Worm (Caenorhabditis elegans) whole organism, midembryonic: Measurements from ENCODE around the gene mrpl-42.

ENCODE experiments used
- T22C8.4 ChIP-seq: fragments of 200-800 bp; sonication (Bioruptor generic); IDR thresholded peaks from 2 replicates; pipeline ENCODE4 v1.3.6; 2022; ENCODE audit warnings: missing genetic modification characterization, missing compliant biosample characterization
- cog-1 ChIP-seq: sonication (generic microtip); optimal IDR thresholded peaks from 2 replicates; lab custom pipeline; 2016; ENCODE audit warnings: missing genetic modification characterization, missing compliant biosample characterization
- flt-1 ChIP-seq: fragments of 200-800 bp; sonication (Bioruptor generic); IDR thresholded peaks from 2 replicates; pipeline ENCODE4 v1.3.6; 2022; ENCODE audit warnings: missing genetic modification characterization, missing compliant biosample characterization
- klf-2 ChIP-seq: fragments of 200-800 bp; sonication (Bioruptor generic); conservative IDR thresholded peaks from 2 replicates; pipeline ENCODE4 v1.3.6; 2022; ENCODE audit warnings: missing genetic modification reagents, missing genetic modification characterization, missing compliant biosample characterization
- med-1 ChIP-seq: sonication (generic microtip); optimal IDR thresholded peaks from 2 replicates; lab custom pipeline; 2017; ENCODE audit warnings: missing genetic modification characterization, mild to moderate bottlenecking, missing compliant biosample characterization, antibody characterized with exemption, missing genetic modification reagents; ENCODE audit not compliant: insufficient read depth
- ref-1 ChIP-seq: fragments of 200-800 bp; sonication (Bioruptor generic); conservative IDR thresholded peaks from 2 replicates; pipeline ENCODE4 v1.3.6; 2022; ENCODE audit warnings: missing genetic modification reagents, missing genetic modification characterization, missing compliant biosample characterization
- tab-1 ChIP-seq: fragments of 200-800 bp; sonication (Bioruptor generic); IDR thresholded peaks from 2 replicates; pipeline ENCODE4 v1.3.6; 2022; ENCODE audit warnings: missing genetic modification characterization, missing compliant biosample characterization
- ztf-23 ChIP-seq: fragments of 200-800 bp; sonication (Bioruptor generic); IDR thresholded peaks from 2 replicates; pipeline ENCODE4 v1.3.6; 2022; ENCODE audit warnings: missing genetic modification reagents, missing genetic modification characterization, missing compliant biosample characterization
- ztf-29 ChIP-seq: fragments of 200-800 bp; sonication (Bioruptor generic); IDR thresholded peaks from 2 replicates; pipeline ENCODE4 v1.3.6; 2022; ENCODE audit warnings: missing genetic modification reagents, missing genetic modification characterization, missing compliant biosample characterization

ce11 chrIV:9045252-9045651 lies 49.0 kb downstream of the mrpl-42 start, which contains the start of gene Y73F4A.1:
- no peak for TF ChIP-seq T22C8.4 (GFP tag; lab: Robert Waterston, UW)
- TF ChIP-seq cog-1 (tag; lab: Kevin White, UChicago), result no peak
- no peak for TF ChIP-seq flt-1 (GFP tag; lab: Robert Waterston, UW)
- no peak for TF ChIP-seq med-1 (GFP tag; lab: Kevin White, UChicago)
- TF ChIP-seq ztf-23 (GFP tag; lab: Robert Waterston, UW), result no peak
- TF ChIP-seq ztf-29 (GFP tag; lab: Robert Waterston, UW), result no peak
- TF ChIP-seq tab-1 (GFP tag; lab: Robert Waterston, UW), result no peak
- no peak for TF ChIP-seq ref-1 (GFP tag; lab: Robert Waterston, UW)
- no peak for TF ChIP-seq klf-2 (GFP tag; lab: Robert Waterston, UW)
